Worm (Caenorhabditis elegans) whole organism, L3 larva: ENCODE data around the gene aman-1.

Experiments
- R02D3.7 ChIP-seq: fragments of 150-350 bp; optimal IDR thresholded peaks from 2 replicates; lab custom pipeline; 2014; ENCODE audit warnings: missing biosample characterization, missing genetic modification characterization
- ZK546.5 ChIP-seq: sonication (generic microtip); optimal IDR thresholded peaks from 2 replicates; lab custom pipeline; 2017; ENCODE audit warnings: missing biosample characterization, missing genetic modification characterization
- aly-2 ChIP-seq: fragments of 150-350 bp; optimal IDR thresholded peaks from 2 replicates; lab custom pipeline; 2014; ENCODE audit warnings: missing biosample characterization, missing genetic modification characterization
- ama-1 ChIP-seq: fragments of 150-350 bp; optimal IDR thresholded peaks from 2 replicates; lab custom pipeline; 2018
- ceh-28 ChIP-seq: fragments of 150-350 bp; optimal IDR thresholded peaks from 2 replicates; lab custom pipeline; 2014; ENCODE audit warnings: missing biosample characterization, missing genetic modification reagents, missing genetic modification characterization
- ceh-82 ChIP-seq: fragments of 150-350 bp; optimal IDR thresholded peaks from 2 replicates; lab custom pipeline; 2014; ENCODE audit warnings: missing biosample characterization, missing genetic modification characterization
- ceh-9 ChIP-seq: sonication (generic microtip); optimal IDR thresholded peaks from 2 replicates; lab custom pipeline; 2018; ENCODE audit warnings: missing biosample characterization, missing genetic modification characterization
- daf-12 ChIP-seq: fragments of 150-350 bp; optimal IDR thresholded peaks from 2 replicates; lab custom pipeline; 2014; ENCODE audit warnings: missing biosample characterization, missing genetic modification reagents, missing genetic modification characterization
- egl-27 ChIP-seq: sonication (generic microtip); optimal IDR thresholded peaks from 4 replicates; lab custom pipeline; 2017; ENCODE audit warnings: missing biosample characterization, missing genetic modification reagents, missing genetic modification characterization
- elt-2 ChIP-seq: sonication (generic microtip); optimal IDR thresholded peaks from 2 replicates; lab custom pipeline; 2016; ENCODE audit warnings: missing genetic modification reagents, mild to moderate bottlenecking, missing genetic modification characterization, missing compliant biosample characterization
- fkh-10 ChIP-seq: sonication (generic microtip); optimal IDR thresholded peaks from 2 replicates; lab custom pipeline; 2017; ENCODE audit warnings: missing biosample characterization, missing genetic modification reagents, missing genetic modification characterization
- fkh-2 ChIP-seq: fragments of 150-350 bp; optimal IDR thresholded peaks from 2 replicates; lab custom pipeline; 2014; ENCODE audit warnings: missing biosample characterization, missing genetic modification reagents, missing genetic modification characterization
- fos-1 ChIP-seq: fragments of 150-350 bp; optimal IDR thresholded peaks from 2 replicates; lab custom pipeline; 2014; ENCODE audit warnings: missing biosample characterization, missing genetic modification characterization
- hmg-11 ChIP-seq: sonication (generic microtip); optimal IDR thresholded peaks from 2 replicates; lab custom pipeline; 2016; ENCODE audit warnings: missing genetic modification characterization, missing compliant biosample characterization
- jun-1 ChIP-seq: fragments of 150-350 bp; optimal IDR thresholded peaks from 2 replicates; lab custom pipeline; 2014; ENCODE audit warnings: missing biosample characterization, missing genetic modification reagents, missing genetic modification characterization
- lsy-12 ChIP-seq: sonication (generic microtip); optimal IDR thresholded peaks from 2 replicates; lab custom pipeline; 2016; ENCODE audit warnings: mild to moderate bottlenecking, missing genetic modification characterization, missing compliant biosample characterization
- mdl-1 ChIP-seq: fragments of 150-350 bp; optimal IDR thresholded peaks from 2 replicates; lab custom pipeline; 2014; ENCODE audit warnings: missing biosample characterization, missing genetic modification characterization
- mml-1 ChIP-seq: fragments of 150-350 bp; sonication (generic microtip); optimal IDR thresholded peaks from 3 replicates; lab custom pipeline; 2014; ENCODE audit warnings: missing biosample characterization, missing genetic modification characterization
- nfya-1 ChIP-seq: sonication (generic microtip); optimal IDR thresholded peaks from 2 replicates; lab custom pipeline; 2017; ENCODE audit warnings: missing genetic modification characterization, mild to moderate bottlenecking, missing compliant biosample characterization, antibody characterized with exemption, moderate library complexity; ENCODE audit not compliant: insufficient read depth
- nhr-11 ChIP-seq: fragments of 150-350 bp; optimal IDR thresholded peaks from 2 replicates; lab custom pipeline; 2014; ENCODE audit warnings: missing biosample characterization, missing genetic modification characterization
- nhr-12 ChIP-seq: fragments of 150-350 bp; optimal IDR thresholded peaks from 2 replicates; lab custom pipeline; 2014; ENCODE audit warnings: missing biosample characterization, missing genetic modification characterization
- nhr-23 ChIP-seq: fragments of 150-350 bp; optimal IDR thresholded peaks from 2 replicates; lab custom pipeline; 2014; ENCODE audit warnings: missing biosample characterization, missing genetic modification reagents, missing genetic modification characterization
- nhr-237 ChIP-seq: fragments of 150-350 bp; optimal IDR thresholded peaks from 2 replicates; lab custom pipeline; 2014; ENCODE audit warnings: missing biosample characterization, missing genetic modification characterization
- nhr-25 ChIP-seq: sonication (generic microtip); optimal IDR thresholded peaks from 2 replicates; lab custom pipeline; 2017; ENCODE audit warnings: missing biosample characterization, missing genetic modification characterization
- nhr-28 ChIP-seq: fragments of 150-350 bp; optimal IDR thresholded peaks from 2 replicates; lab custom pipeline; 2014; ENCODE audit warnings: missing biosample characterization, missing genetic modification characterization
- nhr-67 ChIP-seq: fragments of 150-350 bp; optimal IDR thresholded peaks from 2 replicates; lab custom pipeline; 2014; ENCODE audit warnings: missing biosample characterization, missing genetic modification characterization
- nhr-76 ChIP-seq: fragments of 150-350 bp; sonication (generic microtip); optimal IDR thresholded peaks from 5 replicates; lab custom pipeline; 2014; ENCODE audit warnings: missing biosample characterization, missing genetic modification characterization
- nhr-77 ChIP-seq: fragments of 150-350 bp; optimal IDR thresholded peaks from 2 replicates; lab custom pipeline; 2014; ENCODE audit warnings: missing biosample characterization, missing genetic modification characterization
- pha-4 ChIP-seq: fragments of 150-350 bp; optimal IDR thresholded peaks from 2 replicates; lab custom pipeline; 2014; ENCODE audit warnings: missing biosample characterization, missing genetic modification reagents, missing genetic modification characterization
- pqm-1 ChIP-seq: fragments of 150-350 bp; optimal IDR thresholded peaks from 2 replicates; lab custom pipeline; 2017; ENCODE audit warnings: missing biosample characterization, missing genetic modification characterization, inconsistent platforms
- sea-2 ChIP-seq: fragments of 150-350 bp; sonication (generic microtip); optimal IDR thresholded peaks from 4 replicates; lab custom pipeline; 2014; ENCODE audit warnings: missing biosample characterization, missing genetic modification reagents, missing genetic modification characterization
- skn-1 ChIP-seq: fragments of 150-350 bp; optimal IDR thresholded peaks from 2 replicates; lab custom pipeline; 2014; ENCODE audit warnings: missing biosample characterization, missing genetic modification characterization
- snpc-4 ChIP-seq: fragments of 150-350 bp; optimal IDR thresholded peaks from 2 replicates; lab custom pipeline; 2014; ENCODE audit warnings: missing biosample characterization, missing genetic modification characterization
- unc-39 ChIP-seq: sonication (generic microtip); optimal IDR thresholded peaks from 4 replicates; lab custom pipeline; 2017; ENCODE audit warnings: missing biosample characterization, missing genetic modification characterization
- unc-62 ChIP-seq: fragments of 150-350 bp; sonication (generic microtip); optimal IDR thresholded peaks from 4 replicates; lab custom pipeline; 2014; ENCODE audit warnings: missing biosample characterization, missing genetic modification reagents, missing genetic modification characterization
- ztf-11 ChIP-seq: fragments of 150-350 bp; optimal IDR thresholded peaks from 2 replicates; lab custom pipeline; 2014; ENCODE audit warnings: missing biosample characterization, missing genetic modification characterization
- ztf-4 ChIP-seq: fragments of 150-350 bp; optimal IDR thresholded peaks from 2 replicates; lab custom pipeline; 2014; ENCODE audit warnings: missing biosample characterization, missing genetic modification characterization

The aman-1 gene

ce11 chrX:4749080-4749479 is 16.2 kb downstream of the aman-1 start, which contains the start of gene lon-2:
Gene lon-2 (minus strand): TSS chrX:4749083.
- peak; percentile 52 for TF ChIP-seq elt-2 (tag; lab: Kevin White, UChicago)
- TF ChIP-seq pqm-1 (tag; lab: Kevin White, UChicago): peak; percentile 49
- no peak for TF ChIP-seq nhr-76

- TF ChIP-seq hmg-11 (tag; lab: Kevin White, UChicago) (no peak), nhr-23 (tag; lab: Kevin White, UChicago) (no peak), egl-27 (no peak), snpc-4 (tag; lab: Kevin White, UChicago) (no peak), ZK546.5 (tag; lab: Kevin White, UChicago) (no peak), nhr-11 (tag; lab: Kevin White, UChicago) (no peak), aly-2 (no peak), pqm-1 (tag; lab: Kevin White, UChicago) (no peak), mml-1 (no peak), unc-62 (no peak), nhr-237 (no peak), R02D3.7 (tag; lab: Kevin White, UChicago) (no peak), fos-1 (no peak), elt-2 (tag; lab: Kevin White, UChicago) (no peak), nhr-12 (tag; lab: Kevin White, UChicago) (no peak)
Observed at ce11 chrX:4754725-4755124, 21.8 kb downstream of the aman-1 start, which contains the start of gene C39E6.2. Gene C39E6.2 (minus strand): TSS chrX:4755118.

- TF ChIP-seq ztf-4 (tag; lab: Kevin White, UChicago) (no peak), pqm-1 (tag; lab: Kevin White, UChicago) (no peak), ceh-82 (tag; lab: Kevin White, UChicago) (no peak), ceh-9 (no peak), nfya-1 (tag; lab: Kevin White, UChicago) (no peak), jun-1 (tag; lab: Kevin White, UChicago) (no peak), fkh-2 (tag; lab: Kevin White, UChicago) (no peak), nhr-11 (tag; lab: Kevin White, UChicago) (no peak), unc-62 (no peak), unc-39 (no peak), nhr-76 (no peak), mdl-1 (no peak), daf-12 (tag; lab: Kevin White, UChicago) (no peak), nhr-67 (tag; lab: Kevin White, UChicago) (no peak), nhr-25 (no peak)
Observed at ce11 chrX:4759718-4760117, 26.8 kb downstream of the aman-1 start.

ce11 chrX:4761540-4761939 is 28.6 kb downstream of the aman-1 start, which contains the start of gene mls-2:
Gene mls-2 (minus strand): TSS chrX:4761640.
- no peak for TF ChIP-seq sea-2
- TF ChIP-seq ceh-82 (tag; lab: Kevin White, UChicago): no peak
- no peak for TF ChIP-seq ZK546.5 (tag; lab: Kevin White, UChicago)
- no peak for TF ChIP-seq nhr-23 (tag; lab: Kevin White, UChicago)
- TF ChIP-seq skn-1: no peak
- TF ChIP-seq pha-4: no peak
- no peak for TF ChIP-seq R02D3.7 (tag; lab: Kevin White, UChicago)
- TF ChIP-seq snpc-4 (tag; lab: Kevin White, UChicago): no peak
- no peak for TF ChIP-seq fos-1
- no peak for TF ChIP-seq nhr-76
- TF ChIP-seq ztf-11 (tag; lab: Kevin White, UChicago): no peak
- TF ChIP-seq fkh-10 (GFP tag; lab: Kevin White, UChicago): no peak

ce11 chrX:4769885-4770284 is 37.0 kb downstream of the aman-1 start, which contains the start of gene npr-1:
Gene npr-1 (minus strand): TSS chrX:4769985.
- TF ChIP-seq ama-1 (lab: Kevin White, UChicago): no peak
- no peak for TF ChIP-seq unc-62
- no peak for TF ChIP-seq ceh-82 (tag; lab: Kevin White, UChicago)
- no peak for TF ChIP-seq ceh-28 (tag; lab: Kevin White, UChicago)
- TF ChIP-seq nhr-28 (tag; lab: Kevin White, UChicago): no peak
- TF ChIP-seq lsy-12 (tag; lab: Kevin White, UChicago): no peak
- TF ChIP-seq nhr-77 (tag; lab: Kevin White, UChicago): no peak
- no peak for TF ChIP-seq R02D3.7 (tag; lab: Kevin White, UChicago)
- no peak for TF ChIP-seq mml-1
- no peak for TF ChIP-seq nhr-237
- no peak for TF ChIP-seq pqm-1 (tag; lab: Kevin White, UChicago)
- TF ChIP-seq sea-2: no peak
